Worm (Caenorhabditis elegans) whole organism, dauer: ENCODE measurements around the gene Y39B6A.7.
"Not testable (repeated sequence)": the region's sequence is repeated elsewhere in the genome, so short reads cannot be mapped to it uniquely, and the experiment has no call there.

Experiments used
- unc-62 ChIP-seq: sonication (generic microtip); optimal IDR thresholded peaks from 2 replicates; lab custom pipeline; 2017; ENCODE audit warnings: missing biosample characterization, missing genetic modification reagents, missing genetic modification characterization

Gene Y39B6A.7

DNA sequence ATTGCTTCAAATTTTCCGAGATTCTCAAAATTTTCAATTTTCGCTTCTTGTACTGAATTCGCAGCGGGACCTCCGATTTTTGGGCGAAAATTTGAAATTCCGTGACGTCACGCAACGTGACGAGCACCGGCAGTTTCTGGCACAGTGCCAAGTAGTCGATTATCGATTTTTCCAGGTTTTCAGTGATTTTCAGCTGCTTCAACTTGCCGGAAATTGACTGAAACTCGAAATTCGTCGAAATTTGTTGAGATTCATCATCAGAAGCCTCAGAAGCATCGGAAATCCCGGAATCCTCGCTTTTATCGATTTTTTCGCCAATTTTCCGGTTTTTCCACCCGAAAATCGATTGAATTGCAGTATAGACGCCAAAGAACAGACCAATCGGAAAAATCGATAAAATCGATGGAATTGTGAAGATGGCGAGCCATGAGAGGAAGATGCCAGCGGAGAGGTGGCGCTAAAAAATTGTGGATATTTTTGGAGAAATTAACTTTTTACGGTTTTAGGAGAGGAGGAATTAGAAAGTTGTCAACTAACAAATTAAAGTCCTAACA, 17.0 kb downstream of the Y39B6A.7 start:
- TF ChIP-seq unc-62 (GFP tag; lab: Kevin White, UChicago), result no peak

DNA sequence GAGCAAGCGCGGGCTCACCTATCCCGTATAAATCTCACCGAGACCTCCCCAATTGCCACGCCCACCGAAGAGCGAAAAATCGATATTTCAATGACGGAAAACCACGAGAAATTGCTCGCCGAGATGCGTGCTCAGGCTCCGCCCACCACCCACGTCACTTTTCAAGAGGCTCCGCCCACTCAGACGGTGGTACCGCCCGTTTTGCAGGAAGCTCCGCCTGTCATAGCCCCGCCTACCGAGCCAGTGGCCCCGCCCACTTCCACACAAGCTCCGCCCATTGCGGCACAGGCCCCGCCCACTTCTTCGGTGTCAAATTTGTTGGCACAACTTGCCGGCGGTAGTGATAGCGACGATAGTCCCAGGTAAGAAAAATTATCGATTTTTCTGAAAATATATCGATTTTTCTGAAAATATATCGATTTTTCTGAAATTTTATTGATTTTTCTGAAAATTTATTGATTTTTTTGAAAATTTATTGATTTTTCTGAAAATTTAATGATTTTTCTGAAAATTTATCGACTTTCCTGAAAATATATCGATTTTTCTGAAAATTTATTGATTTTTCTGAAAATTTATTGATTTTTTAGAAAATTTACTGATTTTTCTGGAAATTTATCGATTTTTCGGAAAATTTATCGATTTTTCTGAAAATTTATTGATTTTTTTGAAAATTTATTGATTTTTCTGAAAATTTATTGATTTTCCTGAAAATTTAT, 19.3 kb downstream of the Y39B6A.7 start:
- no peak for TF ChIP-seq unc-62 (GFP tag; lab: Kevin White, UChicago)

ce11 chrV:19127225-19127624, 21.7 kb downstream of the Y39B6A.7 start, which contains the start of gene dyf-17:
Gene dyf-17 (plus strand): TSS chrV:19127525.
- TF ChIP-seq unc-62 (GFP tag; lab: Kevin White, UChicago), result no peak

DNA sequence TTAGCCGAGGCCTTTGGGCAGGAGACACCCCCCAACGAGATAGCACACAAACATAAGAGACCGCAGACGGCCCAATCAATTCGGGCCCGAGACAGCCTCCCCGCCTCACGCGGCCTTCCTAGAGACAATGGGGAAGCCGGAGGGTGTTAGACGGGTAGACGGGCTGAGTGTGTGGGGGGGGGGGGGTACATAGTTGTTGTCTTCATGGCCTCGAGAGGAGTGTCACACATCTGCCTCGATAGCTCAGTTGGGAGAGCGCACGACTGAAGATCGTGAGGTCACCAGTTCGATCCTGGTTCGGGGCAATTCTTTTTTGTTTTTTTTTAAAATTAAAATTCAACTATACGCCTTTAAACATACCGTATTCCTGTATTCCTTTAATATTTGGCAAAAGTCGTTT, 23.1 kb downstream of the Y39B6A.7 start:
- no peak for TF ChIP-seq unc-62 (GFP tag; lab: Kevin White, UChicago)

ce11 chrV:19125253-19125652, 23.7 kb downstream of the Y39B6A.7 start:
- TF ChIP-seq unc-62 (GFP tag; lab: Kevin White, UChicago), result no peak

DNA sequence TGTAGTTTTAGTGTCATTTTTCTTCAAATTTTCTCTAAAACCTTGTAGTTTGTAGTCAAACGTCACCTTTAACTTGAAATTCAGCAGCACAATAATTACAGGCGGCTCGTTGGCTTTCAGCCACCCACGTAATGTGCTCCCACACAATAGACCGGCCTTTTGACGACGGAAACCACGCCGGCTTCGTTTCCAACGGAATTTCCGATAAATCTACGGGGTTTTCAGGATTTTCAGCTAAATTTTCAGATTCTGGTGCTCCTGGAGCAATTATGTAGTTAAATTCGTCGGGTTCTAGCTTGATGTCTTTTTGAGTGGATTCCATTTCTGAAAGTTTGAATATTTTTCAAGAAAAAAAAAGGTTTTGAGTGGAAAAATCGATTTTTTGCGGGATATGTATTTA, 24.4 kb downstream of the Y39B6A.7 start, which contains the start of gene bed-1:
Gene bed-1 (minus strand): TSS at position 337 of the 400 bp plus-strand sequence.
- TF ChIP-seq unc-62 (GFP tag; lab: Kevin White, UChicago), result no peak

ce11 chrV:19120743-19121642, 28.0 kb downstream of the Y39B6A.7 start:
- no peak for TF ChIP-seq unc-62 (GFP tag; lab: Kevin White, UChicago)

DNA sequence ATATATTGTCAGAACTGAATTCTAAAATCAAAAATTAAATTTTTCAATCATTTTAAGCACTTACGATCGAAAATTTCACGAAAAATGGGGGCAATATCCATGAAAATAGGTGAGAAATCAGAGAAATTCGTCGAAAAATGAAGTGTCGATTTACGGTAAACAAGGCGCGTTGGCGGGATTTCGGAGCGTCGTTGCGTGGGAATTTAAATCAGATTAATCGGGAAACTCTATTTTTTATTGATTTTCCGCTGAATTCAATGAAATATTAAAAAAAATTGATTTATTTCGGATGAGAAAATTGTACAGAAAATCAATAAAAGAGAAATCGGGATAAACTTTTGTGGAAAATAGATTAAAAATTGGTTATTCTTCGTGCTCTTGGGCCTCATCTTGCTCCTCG, 29.7 kb downstream of the Y39B6A.7 start, which contains the start of gene Y39B6A.13:
Gene Y39B6A.13 (minus strand): TSS at position 166 of the 400 bp plus-strand sequence.
- TF ChIP-seq unc-62 (GFP tag; lab: Kevin White, UChicago), result no peak

DNA sequence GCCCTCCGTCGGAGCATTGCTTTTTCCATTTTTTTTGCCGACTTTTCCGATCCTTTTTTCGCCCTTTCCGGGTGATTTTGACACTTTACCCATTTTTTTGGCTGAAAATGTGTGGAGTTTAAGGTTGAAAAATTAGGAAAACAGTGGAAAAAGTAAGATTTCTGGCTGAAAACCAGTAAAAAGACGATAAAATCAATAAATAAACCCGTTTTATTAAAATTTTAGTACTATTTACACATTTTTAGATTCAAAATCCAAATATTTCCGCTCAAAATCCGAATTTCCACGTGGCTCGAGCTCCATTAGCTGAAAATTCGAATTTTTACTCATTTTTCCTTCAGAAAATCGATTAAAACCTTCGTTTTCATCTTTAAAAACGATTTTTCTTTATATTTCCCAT, 30.6 kb downstream of the Y39B6A.7 start, which contains the start of gene pro-3:
Gene pro-3 (minus strand): TSS at position 101 of the 400 bp plus-strand sequence.
- TF ChIP-seq unc-62 (GFP tag; lab: Kevin White, UChicago), result no peak

DNA sequence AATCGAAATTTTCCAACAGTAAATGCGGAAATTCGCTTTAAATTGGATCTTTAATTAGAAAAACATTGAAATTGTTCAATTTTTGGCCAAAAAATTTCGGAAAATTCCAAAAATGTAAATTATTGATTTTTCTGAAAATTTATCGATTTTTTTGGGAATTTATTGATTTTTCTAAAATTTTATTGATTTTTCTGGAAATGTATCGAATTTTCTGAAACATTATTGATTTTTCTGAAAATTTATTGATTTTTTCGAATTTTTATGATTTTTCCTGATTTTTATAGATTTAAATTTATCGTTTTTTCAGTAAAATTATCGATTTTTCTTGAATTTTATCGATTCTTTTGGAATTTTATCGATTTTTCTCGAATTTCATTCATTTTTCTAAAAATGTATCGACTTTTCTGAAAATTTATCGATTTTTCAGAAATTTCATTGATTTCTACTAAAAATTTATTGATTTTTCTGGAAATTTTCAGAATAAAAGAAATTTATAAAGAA, 32.0 kb downstream of the Y39B6A.7 start:
- TF ChIP-seq unc-62 (GFP tag; lab: Kevin White, UChicago), result no peak

DNA sequence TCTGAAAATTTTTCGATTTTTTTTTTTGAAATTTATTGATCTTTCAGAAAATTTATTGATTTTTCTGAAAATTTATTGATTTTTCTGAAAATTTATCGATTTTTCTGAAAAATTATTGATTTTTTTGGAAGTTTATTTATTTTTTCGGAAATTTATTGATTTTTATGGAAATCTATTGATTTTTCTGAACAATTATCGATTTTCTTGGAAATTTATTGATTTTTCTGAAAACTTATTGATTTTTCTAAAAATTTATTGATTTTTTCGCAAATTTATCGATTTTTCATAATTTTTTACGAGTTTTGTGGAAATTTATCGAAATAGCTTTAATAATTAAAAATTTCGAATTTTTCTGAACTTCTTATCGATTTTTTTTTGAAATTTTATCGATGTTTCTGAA, 41.9 kb downstream of the Y39B6A.7 start:
- no peak for TF ChIP-seq unc-62 (GFP tag; lab: Kevin White, UChicago)

ce11 chrV:19101589-19102201, 47.3 kb downstream of the Y39B6A.7 start, which contains the start of gene zhp-4:
Gene zhp-4 (minus strand): TSS chrV:19101786.
- TF ChIP-seq unc-62 (GFP tag; lab: Kevin White, UChicago), result not testable (repeated sequence)

DNA sequence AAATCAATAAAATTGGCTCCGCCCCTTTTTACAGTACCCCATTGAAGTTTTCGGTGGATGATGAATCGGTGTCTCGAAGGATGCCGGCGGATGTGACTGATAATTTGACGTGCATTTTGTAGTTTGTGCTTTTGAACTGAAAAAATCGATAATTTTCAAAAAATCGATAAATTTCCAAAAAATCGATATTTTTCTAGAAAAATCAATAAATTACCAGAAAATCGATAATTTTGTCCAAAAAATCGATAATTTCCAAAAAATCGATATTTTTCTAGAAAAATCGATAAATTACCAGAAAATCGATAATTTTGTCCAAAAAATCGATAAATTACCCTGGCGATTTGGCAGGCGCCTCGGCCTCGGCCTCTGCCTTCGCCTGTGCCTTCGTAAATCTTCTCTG, 49.5 kb downstream of the Y39B6A.7 start:
- TF ChIP-seq unc-62 (GFP tag; lab: Kevin White, UChicago), result no peak
